Fruit fly (Drosophila melanogaster): ENCODE data around the gene CG3021.

Gene CG3021

DNA sequence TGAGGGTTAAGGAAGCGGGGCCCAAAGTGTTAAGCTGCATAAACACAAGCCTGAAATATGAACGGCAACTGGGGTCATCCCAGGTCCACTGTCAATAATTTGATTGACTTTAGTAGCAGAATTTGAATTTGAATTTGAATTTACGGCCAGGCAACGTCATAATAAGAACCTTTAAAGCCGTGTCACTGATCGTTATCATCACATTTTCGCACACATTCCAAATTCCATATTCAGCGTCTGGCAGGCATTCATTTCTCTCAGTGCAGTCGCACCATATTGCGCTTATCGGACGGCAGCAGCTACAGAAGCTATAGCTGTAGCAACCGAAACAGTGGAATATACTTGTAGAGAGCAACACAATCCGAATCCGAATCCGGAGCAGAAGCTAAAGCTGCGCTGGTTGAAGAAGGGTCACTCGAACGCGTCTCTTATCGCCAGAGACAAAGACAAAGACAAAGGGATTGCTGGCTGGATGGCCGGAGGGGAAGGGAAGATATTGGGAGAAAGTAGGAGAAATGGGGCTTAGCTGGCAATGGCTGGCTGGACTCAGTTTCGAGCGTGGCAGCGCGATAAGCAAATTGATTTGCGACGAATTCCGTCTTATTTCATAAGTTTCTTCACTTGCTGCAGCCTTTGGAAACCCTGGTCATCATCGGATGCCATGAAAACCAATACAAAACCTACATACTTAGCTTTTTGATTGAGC lies 26.2 kb downstream of the CG3021 start:
- TF ChIP-seq CG17801 (GFP tag; optimal IDR thresholded peaks at IDR 0.05; ENCODE audit: partially characterized antibody): no peak

DNA sequence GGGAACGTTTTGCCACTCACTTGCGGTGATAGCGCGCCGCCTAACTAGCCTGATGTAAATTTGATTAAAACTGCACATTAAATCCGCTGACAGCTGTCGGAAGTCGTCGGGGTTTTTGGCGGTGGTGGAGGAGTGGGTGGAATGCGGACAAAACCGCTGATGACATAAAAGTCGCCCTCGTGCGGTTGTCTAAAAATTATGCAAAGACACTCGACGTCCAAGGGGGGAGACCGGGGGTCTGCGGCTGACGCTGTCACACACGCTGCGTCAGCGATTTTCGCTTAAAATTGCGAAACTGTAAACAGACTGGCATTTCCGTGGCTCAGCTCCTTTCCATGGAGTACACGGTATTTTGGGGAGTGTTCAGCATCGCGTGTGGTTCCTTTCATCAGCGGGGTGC lies 29.7 kb downstream of the CG3021 start:
- TF ChIP-seq CG17801 (GFP tag; optimal IDR thresholded peaks at IDR 0.05; ENCODE audit: partially characterized antibody): no peak

dm6 chrX:1063143-1063542 lies 36.6 kb downstream of the CG3021 start:
- TF ChIP-seq CG17801 (GFP tag; optimal IDR thresholded peaks at IDR 0.05; ENCODE audit: partially characterized antibody): peak; percentile 13

Measured in ovary, adult (tissue).